Fruit fly (Drosophila melanogaster): ENCODE data around the gene Iru.

Iru gene

dm6 chr3R:9053021-9053420, 46.8 kb downstream of the Iru start (continued):
- TF ChIP-seq Blimp-1 (GFP tag; optimal IDR thresholded peaks at IDR 0.05) (peak; percentile 81), spab (GFP tag; optimal IDR thresholded peaks at IDR 0.05) (peak; percentile 68), CG10669 (GFP tag; optimal IDR thresholded peaks at IDR 0.05) (peak; percentile 26), CG6792 (GFP tag; optimal IDR thresholded peaks at IDR 0.05) (peak; percentile 62), CG11294 (GFP tag; IDR thresholded peaks at IDR 0.05) (no peak), CG3032 (tag; optimal IDR thresholded peaks at IDR 0.05) (peak; percentile 53), dsx (GFP tag; optimal IDR thresholded peaks at IDR 0.05; ENCODE audit: poor library complexity, severe bottlenecking) (peak; percentile 68), fkh (GFP tag; optimal IDR thresholded peaks at IDR 0.05) (peak; percentile 84), fd85E (GFP tag; optimal IDR thresholded peaks at IDR 0.05) (peak; percentile 50), topi (GFP tag; optimal IDR thresholded peaks at IDR 0.05) (peak; percentile 46), pdm3 (GFP tag; optimal IDR thresholded peaks at IDR 0.05) (peak; percentile 50), CG11762 (GFP tag; optimal IDR thresholded peaks at IDR 0.05; ENCODE audit: insufficient read depth) (no peak), Sox14 (GFP tag; optimal IDR thresholded peaks at IDR 0.05) (peak; percentile 72), Met (GFP tag; optimal IDR thresholded peaks at IDR 0.05) (peak; percentile 55), CG7368 (GFP tag; optimal IDR thresholded peaks at IDR 0.05) (peak; percentile 46), CG9139 (GFP tag; optimal IDR thresholded peaks at IDR 0.05) (peak; percentile 75), CG11902 (GFP tag; optimal IDR thresholded peaks at IDR 0.05) (no peak), Eip75B (GFP tag; optimal IDR thresholded peaks at IDR 0.05) (peak; percentile 66), svp (GFP tag) (peak; percentile 94), ss (GFP tag; optimal IDR thresholded peaks at IDR 0.05) (peak; percentile 84 to 93), CG15336 (GFP tag; IDR thresholded peaks at IDR 0.05) (no peak), acj6 (GFP tag; optimal IDR thresholded peaks at IDR 0.05) (peak; percentile 22), CG6163 (GFP tag; IDR thresholded peaks at IDR 0.05) (no peak), Hr39 (GFP tag; optimal IDR thresholded peaks at IDR 0.05) (peak; percentile 19), CG6854 (GFP tag; optimal IDR thresholded peaks at IDR 0.05) (peak; percentile 93), Sox102F (GFP tag; optimal IDR thresholded peaks at IDR 0.05) (peak; percentile 66), CG8119 (GFP tag; IDR thresholded peaks at IDR 0.05) (no peak), vri (GFP tag; optimal IDR thresholded peaks at IDR 0.05) (peak; percentile 79)

- peak; percentile 66 for TF ChIP-seq cyc (GFP tag; optimal IDR thresholded peaks at IDR 0.05)
- TF ChIP-seq Hr39 (GFP tag; optimal IDR thresholded peaks at IDR 0.05), result peak; percentile 80
- peak; percentile 48 for TF ChIP-seq spab (GFP tag; optimal IDR thresholded peaks at IDR 0.05)
- TF ChIP-seq lz (GFP tag; optimal IDR thresholded peaks at IDR 0.05), result peak; percentile 69
- peak; percentile 58 for TF ChIP-seq CG3919 (GFP tag; optimal IDR thresholded peaks at IDR 0.05)
- no peak for TF ChIP-seq Eip93F (GFP tag; optimal IDR thresholded peaks at IDR 0.05)
- TF ChIP-seq net (GFP tag; optimal IDR thresholded peaks at IDR 0.05), result no peak
- no peak for TF ChIP-seq CG1621 (tag; optimal IDR thresholded peaks at IDR 0.05)
- peak; percentile 68 for TF ChIP-seq CG6792 (GFP tag; optimal IDR thresholded peaks at IDR 0.05)
- peak in 1 of 2 experiments; percentile 58 for TF ChIP-seq salr (GFP tag; optimal IDR thresholded peaks at IDR 0.05)
- peak; percentile 60 for TF ChIP-seq topi (GFP tag; optimal IDR thresholded peaks at IDR 0.05)
- TF ChIP-seq Sox14 (GFP tag; optimal IDR thresholded peaks at IDR 0.05), result peak; percentile 67
- peak; percentile 47 for TF ChIP-seq CG34406 (GFP tag; optimal IDR thresholded peaks at IDR 0.05)
- peak; percentile 62 for TF ChIP-seq Met (GFP tag; optimal IDR thresholded peaks at IDR 0.05)
- TF ChIP-seq svp (GFP tag), result peak; percentile 90
- no peak for TF ChIP-seq Hr38 (GFP tag; optimal IDR thresholded peaks at IDR 0.05)
- TF ChIP-seq Sox102F (GFP tag; optimal IDR thresholded peaks at IDR 0.05), result peak; percentile 57
- no peak for TF ChIP-seq CG11294 (GFP tag; IDR thresholded peaks at IDR 0.05)
- TF ChIP-seq vri (GFP tag; optimal IDR thresholded peaks at IDR 0.05), result no peak
- no peak for TF ChIP-seq dac (GFP tag; optimal IDR thresholded peaks at IDR 0.05)
- peak; percentile 30 for TF ChIP-seq CG8319 (GFP tag; optimal IDR thresholded peaks at IDR 0.05)
- peak; percentile 31 for TF ChIP-seq CG7368 (GFP tag; optimal IDR thresholded peaks at IDR 0.05)
- TF ChIP-seq fkh (GFP tag; optimal IDR thresholded peaks at IDR 0.05), result no peak
- TF ChIP-seq CG6276 (GFP tag; optimal IDR thresholded peaks at IDR 0.05), result peak; percentile 47
- TF ChIP-seq Ets96B (tag; optimal IDR thresholded peaks at IDR 0.05), result peak; percentile 51
- peak; percentile 48 for TF ChIP-seq CG10631 (GFP tag; optimal IDR thresholded peaks at IDR 0.05)
- TF ChIP-seq Eip78C (GFP tag), result peak; percentile 83
- no peak for TF ChIP-seq CG6163 (GFP tag; IDR thresholded peaks at IDR 0.05)
- TF ChIP-seq Blimp-1 (GFP tag; optimal IDR thresholded peaks at IDR 0.05), result peak; percentile 19
- TF ChIP-seq achi (GFP tag; optimal IDR thresholded peaks at IDR 0.05), result peak; percentile 58
- TF ChIP-seq CG8119 (GFP tag; IDR thresholded peaks at IDR 0.05), result no peak
- peak; percentile 71 for TF ChIP-seq pdm3 (GFP tag; optimal IDR thresholded peaks at IDR 0.05)
- no peak for TF ChIP-seq CG16779 (tag; optimal IDR thresholded peaks at IDR 0.05)
- peak; percentile 66 for TF ChIP-seq CG31627 (GFP tag; optimal IDR thresholded peaks at IDR 0.05)
- TF ChIP-seq CG11762 (GFP tag; optimal IDR thresholded peaks at IDR 0.05; ENCODE audit: insufficient read depth), result peak; percentile 30
- peak; percentile 28 for TF ChIP-seq Ets21C (GFP tag; optimal IDR thresholded peaks at IDR 0.05)
These were observed 47.7 kb downstream of the Iru start for dm6 chr3R:9053850-9054441.
